Fruit fly (Drosophila melanogaster): ENCODE measurements around the gene Whamy.

The Whamy gene

dm6 chr3R:9800644-9801330, 26.6 kb upstream of the Whamy start, which contains the start of the genes CG9467 and CG8526:
Gene CG9467 (minus strand): TSS chr3R:9801026.
Gene CG8526 (plus strand): TSS chr3R:9801280.
- peak; percentile 82 for TF ChIP-seq woc (GFP tag; optimal IDR thresholded peaks at IDR 0.05)
- no peak for TF ChIP-seq CG32264 (GFP tag; optimal IDR thresholded peaks at IDR 0.05)
- no peak for TF ChIP-seq Rel (GFP tag; optimal IDR thresholded peaks at IDR 0.05)
- peak; percentile 64 for TF ChIP-seq Rel (tag; optimal IDR thresholded peaks at IDR 0.05)
- no peak for TF ChIP-seq Dif (GFP tag; optimal IDR thresholded peaks at IDR 0.05; ENCODE audit: partially characterized antibody)
- TF ChIP-seq CrebA (GFP tag; optimal IDR thresholded peaks at IDR 0.05; ENCODE audit: borderline replicate concordance), result no peak
- TF ChIP-seq br (GFP tag; optimal IDR thresholded peaks at IDR 0.05), result no peak
- no peak for TF ChIP-seq lola (GFP tag; optimal IDR thresholded peaks at IDR 0.05)
- no peak for TF ChIP-seq usp (GFP tag; optimal IDR thresholded peaks at IDR 0.05)
- TF ChIP-seq pan (optimal IDR thresholded peaks at IDR 0.05), result no peak
- TF ChIP-seq Vsx2 (GFP tag; optimal IDR thresholded peaks at IDR 0.05; ENCODE audit: partially characterized antibody), result no peak
- no peak for TF ChIP-seq Abd-B (GFP tag; optimal IDR thresholded peaks at IDR 0.05)
- no peak for TF ChIP-seq N (GFP tag; optimal IDR thresholded peaks at IDR 0.05)
- peak; percentile 54 for TF ChIP-seq OdsH (GFP tag; optimal IDR thresholded peaks at IDR 0.05)
- no peak for TF ChIP-seq dl (GFP tag; optimal IDR thresholded peaks at IDR 0.05; ENCODE audit: insufficient read depth in 1 of 2, partially characterized antibody in 2 of 2)
- no peak for TF ChIP-seq GATAd (GFP tag; optimal IDR thresholded peaks at IDR 0.05)
- TF ChIP-seq CG9705 (GFP tag; optimal IDR thresholded peaks at IDR 0.05), result peak; percentile 60
- peak; percentile 57 for TF ChIP-seq ey (GFP tag; optimal IDR thresholded peaks at IDR 0.05)
- peak; percentile 69 for TF ChIP-seq h (GFP tag; optimal IDR thresholded peaks at IDR 0.05)
- TF ChIP-seq psq (GFP tag; optimal IDR thresholded peaks at IDR 0.05), result peak; percentile 38
- TF ChIP-seq Hnf4 (GFP tag; optimal IDR thresholded peaks at IDR 0.05), result no peak
- no peak for TF ChIP-seq Dfd (GFP tag; optimal IDR thresholded peaks at IDR 0.05)
- no peak for TF ChIP-seq sage (GFP tag; optimal IDR thresholded peaks at IDR 0.05)
- TF ChIP-seq Hr83 (GFP tag; optimal IDR thresholded peaks at IDR 0.05; ENCODE audit: poor library complexity, severe bottlenecking), result no peak
- TF ChIP-seq brk (GFP tag; optimal IDR thresholded peaks at IDR 0.05), result no peak
- peak; percentile 55 for TF ChIP-seq fru (GFP tag; optimal IDR thresholded peaks at IDR 0.05)
- no peak for TF ChIP-seq dsf (GFP tag; optimal IDR thresholded peaks at IDR 0.05; ENCODE audit: borderline replicate concordance)
- no peak for TF ChIP-seq tai (GFP tag; optimal IDR thresholded peaks at IDR 0.05)
- TF ChIP-seq HLH106 (tag; optimal IDR thresholded peaks at IDR 0.05), result peak; percentile 82
- peak; percentile 74 for TF ChIP-seq rgr (GFP tag; optimal IDR thresholded peaks at IDR 0.05)
- TF ChIP-seq foxo (GFP tag; optimal IDR thresholded peaks at IDR 0.05), result peak in 1 of 2 experiments; percentile 79
- TF ChIP-seq sv (GFP tag; optimal IDR thresholded peaks at IDR 0.05), result peak; percentile 56
- TF ChIP-seq Myc (optimal IDR thresholded peaks at IDR 0.05), result peak; percentile 55
- TF ChIP-seq Hr78 (GFP tag; optimal IDR thresholded peaks at IDR 0.05), result no peak
- TF ChIP-seq jim (GFP tag; optimal IDR thresholded peaks at IDR 0.05), result no peak
- TF ChIP-seq Sp1 (GFP tag; optimal IDR thresholded peaks at IDR 0.05), result peak; percentile 59
- peak; percentile 24 for TF ChIP-seq Jra (GFP tag; optimal IDR thresholded peaks at IDR 0.05)

- no peak for TF ChIP-seq dsf (GFP tag; optimal IDR thresholded peaks at IDR 0.05; ENCODE audit: borderline replicate concordance)
- TF ChIP-seq pan (optimal IDR thresholded peaks at IDR 0.05), result no peak
- TF ChIP-seq psq (GFP tag; optimal IDR thresholded peaks at IDR 0.05), result no peak
- TF ChIP-seq CG32264 (GFP tag; optimal IDR thresholded peaks at IDR 0.05), result no peak
- TF ChIP-seq CG9705 (GFP tag; optimal IDR thresholded peaks at IDR 0.05), result no peak
- TF ChIP-seq brk (GFP tag; optimal IDR thresholded peaks at IDR 0.05), result no peak
- no peak for TF ChIP-seq jim (GFP tag; optimal IDR thresholded peaks at IDR 0.05)
- peak; percentile 11 for TF ChIP-seq sv (GFP tag; optimal IDR thresholded peaks at IDR 0.05)
- TF ChIP-seq woc (GFP tag; optimal IDR thresholded peaks at IDR 0.05), result peak; percentile 24
- no peak for TF ChIP-seq Dfd (GFP tag; optimal IDR thresholded peaks at IDR 0.05)
- TF ChIP-seq N (GFP tag; optimal IDR thresholded peaks at IDR 0.05), result no peak
- TF ChIP-seq foxo (GFP tag; optimal IDR thresholded peaks at IDR 0.05), result peak in 1 of 2 experiments; percentile 29
- TF ChIP-seq tai (GFP tag; optimal IDR thresholded peaks at IDR 0.05), result no peak
- no peak for TF ChIP-seq Myc (optimal IDR thresholded peaks at IDR 0.05)
- TF ChIP-seq Abd-B (GFP tag; optimal IDR thresholded peaks at IDR 0.05), result no peak
- no peak for TF ChIP-seq fru (GFP tag; optimal IDR thresholded peaks at IDR 0.05)
- TF ChIP-seq ey (GFP tag; optimal IDR thresholded peaks at IDR 0.05), result no peak
- TF ChIP-seq Hnf4 (GFP tag; optimal IDR thresholded peaks at IDR 0.05), result no peak
- no peak for TF ChIP-seq rgr (GFP tag; optimal IDR thresholded peaks at IDR 0.05)
- TF ChIP-seq br (GFP tag; optimal IDR thresholded peaks at IDR 0.05), result no peak
- no peak for TF ChIP-seq dl (GFP tag; optimal IDR thresholded peaks at IDR 0.05; ENCODE audit: insufficient read depth in 1 of 2, partially characterized antibody in 2 of 2)
- no peak for TF ChIP-seq Vsx2 (GFP tag; optimal IDR thresholded peaks at IDR 0.05; ENCODE audit: partially characterized antibody)
- TF ChIP-seq dmrt93B (GFP tag; optimal IDR thresholded peaks at IDR 0.05), result no peak
- TF ChIP-seq sage (GFP tag; optimal IDR thresholded peaks at IDR 0.05), result no peak
- TF ChIP-seq HLH106 (tag; optimal IDR thresholded peaks at IDR 0.05), result peak; percentile 19
- no peak for TF ChIP-seq OdsH (GFP tag; optimal IDR thresholded peaks at IDR 0.05)
- TF ChIP-seq Dif (GFP tag; optimal IDR thresholded peaks at IDR 0.05; ENCODE audit: partially characterized antibody), result no peak
- peak; percentile 29 for TF ChIP-seq h (GFP tag; optimal IDR thresholded peaks at IDR 0.05)
- TF ChIP-seq lola (GFP tag; optimal IDR thresholded peaks at IDR 0.05), result no peak
- no peak for TF ChIP-seq GATAd (GFP tag; optimal IDR thresholded peaks at IDR 0.05)
- no peak for TF ChIP-seq Jra (GFP tag; optimal IDR thresholded peaks at IDR 0.05)
- TF ChIP-seq Rel (GFP tag; optimal IDR thresholded peaks at IDR 0.05), result no peak
- peak; percentile 41 for TF ChIP-seq Rel (tag; optimal IDR thresholded peaks at IDR 0.05)
- TF ChIP-seq Hr83 (GFP tag; optimal IDR thresholded peaks at IDR 0.05; ENCODE audit: poor library complexity, severe bottlenecking), result no peak
- TF ChIP-seq usp (GFP tag; optimal IDR thresholded peaks at IDR 0.05), result no peak
- peak; percentile 11 for TF ChIP-seq Sp1 (GFP tag; optimal IDR thresholded peaks at IDR 0.05)
- TF ChIP-seq Mio (GFP tag; optimal IDR thresholded peaks at IDR 0.05), result no peak
- no peak for TF ChIP-seq CrebA (GFP tag; optimal IDR thresholded peaks at IDR 0.05; ENCODE audit: borderline replicate concordance)
- TF ChIP-seq Hr78 (GFP tag; optimal IDR thresholded peaks at IDR 0.05), result no peak
Observed at dm6 chr3R:9793018-9793417, 18.8 kb upstream of the Whamy start, which contains the start of gene CG8516. Gene CG8516 (plus strand): TSS chr3R:9793295.

Measured in whole organism, wandering third instar larva.